Worm (Caenorhabditis elegans): ENCODE measurements around the gene srh-35.

The srh-35 gene

DNA sequence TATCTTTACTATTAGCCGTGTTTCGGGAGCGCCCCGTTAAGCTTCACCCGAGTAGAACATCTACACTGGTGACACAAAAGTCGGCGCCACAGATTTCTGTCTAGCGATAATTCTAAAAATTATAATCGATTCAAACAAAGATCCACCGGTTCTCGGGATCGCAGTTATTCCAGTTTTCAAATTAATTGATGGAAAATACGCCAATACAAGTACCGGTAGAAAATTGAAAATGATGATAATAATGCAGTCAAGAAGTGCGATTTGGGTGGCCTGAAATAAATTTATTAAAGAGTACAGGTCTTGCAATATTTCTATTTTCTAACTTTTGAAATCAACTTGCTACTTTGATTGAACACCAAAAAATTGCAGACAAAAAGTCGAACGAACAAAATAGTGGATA, 18.5 kb upstream of the srh-35 start:
- TF ChIP-seq ceh-39 (tag; optimal IDR thresholded peaks at IDR 0.05) = no peak
- no peak for TF ChIP-seq blmp-1 (tag; optimal IDR thresholded peaks at IDR 0.05)
- no peak for TF ChIP-seq flh-1 (GFP tag; optimal IDR thresholded peaks at IDR 0.05)
- no peak for TF ChIP-seq snpc-4 (tag; optimal IDR thresholded peaks at IDR 0.05)
- no peak for TF ChIP-seq zip-8 (tag; optimal IDR thresholded peaks at IDR 0.05)
- no peak for TF ChIP-seq mab-5 (tag; optimal IDR thresholded peaks at IDR 0.05)
- no peak for TF ChIP-seq lsy-2 (tag; optimal IDR thresholded peaks at IDR 0.05)
- no peak for TF ChIP-seq unc-120 (tag; optimal IDR thresholded peaks at IDR 0.05; ENCODE audit: poor library complexity, severe bottlenecking)
- no peak for TF ChIP-seq nhr-2 (tag; optimal IDR thresholded peaks at IDR 0.05)
- no peak for TF ChIP-seq ceh-83 (GFP tag; optimal IDR thresholded peaks at IDR 0.05)
- no peak for TF ChIP-seq drap-1 (GFP tag; optimal IDR thresholded peaks at IDR 0.05)
- TF ChIP-seq elt-1 (tag; optimal IDR thresholded peaks at IDR 0.05; ENCODE audit: borderline replicate concordance, insufficient read depth) = no peak
- no peak for TF ChIP-seq elt-3 (tag; optimal IDR thresholded peaks at IDR 0.05)
- TF ChIP-seq pha-4 (tag; optimal IDR thresholded peaks at IDR 0.05) = no peak
- no peak for TF ChIP-seq mep-1 (tag; optimal IDR thresholded peaks at IDR 0.05)
- no peak for TF ChIP-seq hlh-1 (tag; optimal IDR thresholded peaks at IDR 0.05)

DNA sequence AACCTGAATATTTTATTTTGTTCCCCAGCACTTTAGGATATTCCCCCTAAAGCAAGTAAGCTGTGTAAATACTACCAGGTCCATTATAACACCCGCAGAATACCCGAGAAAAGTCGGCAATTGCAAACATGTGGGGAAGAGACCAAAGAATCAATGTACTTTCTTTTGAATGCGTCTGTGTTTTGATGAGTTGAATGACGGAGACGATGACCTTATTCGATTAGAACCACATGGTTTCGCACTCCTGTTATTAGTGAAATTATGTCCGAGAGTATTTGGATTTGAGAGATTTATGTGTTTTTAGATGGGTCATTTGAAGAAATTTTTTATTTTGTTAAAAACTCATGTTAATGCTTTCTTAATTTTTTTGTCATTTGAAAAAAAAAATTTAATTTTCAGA, 16.3 kb upstream of the srh-35 start:
- no peak for TF ChIP-seq ham-2 (GFP tag; optimal IDR thresholded peaks at IDR 0.05)
- TF ChIP-seq lin-13 (tag; optimal IDR thresholded peaks at IDR 0.05) = no peak

DNA sequence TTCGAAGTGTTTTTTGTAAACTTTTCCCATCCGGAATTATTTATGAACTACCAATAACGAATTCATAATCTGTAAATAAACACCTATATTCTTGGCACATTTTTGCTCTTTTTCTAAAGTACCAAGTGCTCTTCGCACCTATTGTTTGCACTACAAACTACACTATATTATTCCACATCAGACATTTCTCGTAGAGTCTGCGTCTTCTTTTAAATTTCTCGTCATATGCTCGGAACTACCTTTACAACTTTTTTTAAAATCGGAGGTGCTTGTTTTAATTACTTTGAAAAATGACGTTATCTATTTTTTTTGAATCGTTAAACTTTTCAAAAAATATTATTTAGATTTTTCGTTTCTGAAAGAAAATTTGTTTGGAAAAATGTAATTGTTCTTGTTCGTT, 15.8 kb upstream of the srh-35 start, which contains the start of gene nhr-201:
Gene nhr-201, plus strand, starts transcription at position 29 of the 400 bp plus-strand sequence.
- no peak for TF ChIP-seq hlh-1 (tag; optimal IDR thresholded peaks at IDR 0.05)
- no peak for TF ChIP-seq cnd-1 (tag; optimal IDR thresholded peaks at IDR 0.05)
- TF ChIP-seq ces-1 (GFP tag; optimal IDR thresholded peaks at IDR 0.05) = no peak
- TF ChIP-seq blmp-1 (tag; optimal IDR thresholded peaks at IDR 0.05) = no peak
- no peak for TF ChIP-seq ceh-43 (GFP tag; optimal IDR thresholded peaks at IDR 0.05)
- no peak for TF ChIP-seq mep-1 (tag; optimal IDR thresholded peaks at IDR 0.05)
- TF ChIP-seq nhr-12 (tag; optimal IDR thresholded peaks at IDR 0.05) = no peak
- no peak for TF ChIP-seq sem-2 (GFP tag; optimal IDR thresholded peaks at IDR 0.05)
- no peak for TF ChIP-seq nhr-76 (tag; optimal IDR thresholded peaks at IDR 0.05)

DNA sequence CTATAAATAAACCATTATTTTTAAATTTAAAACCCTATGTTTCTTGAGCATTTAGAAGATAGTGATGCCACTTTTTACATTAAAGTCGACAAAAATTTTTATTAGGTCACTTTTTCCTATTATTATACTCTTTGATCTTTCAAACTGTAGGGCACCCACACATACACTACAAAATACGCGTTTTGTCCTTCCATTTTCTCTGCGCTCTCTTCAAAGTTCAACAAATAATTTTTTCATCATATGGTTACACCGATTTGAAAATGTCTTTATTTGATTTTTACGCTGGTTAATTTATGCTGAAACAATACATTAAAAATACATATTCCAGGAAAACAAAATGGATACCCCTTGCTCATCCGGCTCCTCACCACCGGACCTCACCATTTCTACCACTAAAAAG, 13.2 kb upstream of the srh-35 start, which contains the start of gene nhr-202:
Gene nhr-202, plus strand, starts transcription at position 326 of the 400 bp plus-strand sequence.
- no peak for TF ChIP-seq unc-39 (tag; optimal IDR thresholded peaks at IDR 0.05)
- no peak for TF ChIP-seq mls-2 (tag; optimal IDR thresholded peaks at IDR 0.05)
- no peak for TF ChIP-seq pha-4 (tag; optimal IDR thresholded peaks at IDR 0.05)
- TF ChIP-seq zip-8 (tag; optimal IDR thresholded peaks at IDR 0.05) = no peak
- TF ChIP-seq snpc-4 (tag; optimal IDR thresholded peaks at IDR 0.05) = no peak
- TF ChIP-seq sem-2 (GFP tag; optimal IDR thresholded peaks at IDR 0.05) = no peak
- TF ChIP-seq ham-2 (GFP tag; optimal IDR thresholded peaks at IDR 0.05) = no peak

DNA sequence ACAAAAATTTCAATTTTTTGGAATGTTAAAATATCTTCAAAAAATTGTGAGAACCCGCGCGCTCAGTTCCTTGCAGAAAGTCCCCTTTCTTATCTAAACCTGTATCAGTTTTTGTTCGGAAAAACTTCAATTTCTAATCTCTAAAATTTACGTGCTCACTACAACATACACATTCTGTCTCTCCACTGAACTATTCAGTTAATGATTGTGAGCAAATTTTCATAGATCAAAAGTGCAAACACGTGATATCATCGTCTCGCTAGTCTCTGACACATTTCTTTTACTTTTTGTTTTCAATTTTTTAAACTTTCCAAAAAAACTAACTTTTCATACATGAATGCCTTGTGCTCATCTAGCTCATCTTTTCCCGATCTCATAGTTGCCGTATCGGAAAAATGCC, 10.4 kb upstream of the srh-35 start, which contains the start of gene nhr-203:
Gene nhr-203, plus strand, starts transcription at position 332 of the 400 bp plus-strand sequence.
- TF ChIP-seq tbx-8 (GFP tag; optimal IDR thresholded peaks at IDR 0.05) (no peak), drap-1 (GFP tag; optimal IDR thresholded peaks at IDR 0.05) (no peak), lin-13 (tag; optimal IDR thresholded peaks at IDR 0.05) (no peak), mep-1 (tag; optimal IDR thresholded peaks at IDR 0.05) (no peak), mls-2 (tag; optimal IDR thresholded peaks at IDR 0.05) (no peak), unc-39 (tag; optimal IDR thresholded peaks at IDR 0.05) (no peak), sptf-1 (tag; optimal IDR thresholded peaks at IDR 0.05) (no peak), ceh-83 (GFP tag; optimal IDR thresholded peaks at IDR 0.05) (no peak)

DNA sequence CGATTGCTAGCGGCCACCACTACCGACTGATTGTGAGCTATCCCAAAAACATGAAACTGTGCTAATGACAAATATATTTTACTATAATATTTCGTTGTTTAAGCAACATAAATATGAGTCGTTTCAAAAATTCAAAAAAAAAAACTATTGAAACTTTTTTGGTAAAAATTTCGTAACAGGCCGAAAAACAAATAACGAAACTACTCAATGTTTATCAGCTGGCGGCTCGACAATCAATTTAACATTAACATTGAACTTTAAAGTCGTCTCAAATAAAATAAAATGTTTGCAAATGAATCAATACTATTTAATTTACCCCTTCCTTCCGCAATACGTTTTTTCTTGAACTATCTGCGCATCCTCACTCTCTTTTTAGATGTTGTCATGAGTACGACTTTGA, 8.8 kb upstream of the srh-35 start:
- TF ChIP-seq nhr-28 (tag; optimal IDR thresholded peaks at IDR 0.05) (no peak), lin-13 (tag; optimal IDR thresholded peaks at IDR 0.05) (no peak), elt-1 (tag; optimal IDR thresholded peaks at IDR 0.05; ENCODE audit: borderline replicate concordance, insufficient read depth) (no peak), blmp-1 (tag; optimal IDR thresholded peaks at IDR 0.05) (no peak), bed-3 (GFP tag; optimal IDR thresholded peaks at IDR 0.05) (no peak), hlh-1 (tag; optimal IDR thresholded peaks at IDR 0.05) (no peak), mep-1 (tag; optimal IDR thresholded peaks at IDR 0.05) (no peak), unc-120 (tag; optimal IDR thresholded peaks at IDR 0.05; ENCODE audit: poor library complexity, severe bottlenecking) (no peak), zip-8 (tag; optimal IDR thresholded peaks at IDR 0.05) (no peak), M03D4.4 (tag; optimal IDR thresholded peaks at IDR 0.05) (no peak), mls-2 (tag; optimal IDR thresholded peaks at IDR 0.05) (no peak), unc-62 (GFP tag; optimal IDR thresholded peaks at IDR 0.05) (no peak), sem-2 (GFP tag; optimal IDR thresholded peaks at IDR 0.05) (no peak), elt-3 (tag; optimal IDR thresholded peaks at IDR 0.05) (no peak), nhr-12 (tag; optimal IDR thresholded peaks at IDR 0.05) (no peak), ceh-83 (GFP tag; optimal IDR thresholded peaks at IDR 0.05) (no peak), ceh-39 (tag; optimal IDR thresholded peaks at IDR 0.05) (no peak), sptf-1 (tag; optimal IDR thresholded peaks at IDR 0.05) (no peak), unc-39 (tag; optimal IDR thresholded peaks at IDR 0.05) (no peak), pha-4 (tag; optimal IDR thresholded peaks at IDR 0.05) (no peak)

All from whole organism, mixed stage, embryonic.